Fruit fly (Drosophila melanogaster) whole organism, embryonic: ENCODE measurements around the gene scat.

ENCODE experiments used
- Adf1 ChIP-seq: fragments of 200-800 bp; sonication (Bioruptor generic); IDR thresholded peaks from 2 replicates; pipeline ENCODE4 v1.3.6; 2022; ENCODE audit warnings: missing biosample characterization, missing genetic modification characterization
- Awh ChIP-seq: fragments of 200-800 bp; sonication (Bioruptor generic); IDR thresholded peaks from 2 replicates; pipeline ENCODE4, ENCODE4 v1.3.6; 2022; ENCODE audit warnings: missing biosample characterization, missing genetic modification characterization
- Bdp1 ChIP-seq: fragments of 200-800 bp; sonication (Bioruptor generic); optimal IDR thresholded peaks from 3 replicates; lab custom pipeline; 2016; ENCODE audit warnings: missing biosample characterization, missing genetic modification characterization
- CG11398 ChIP-seq: fragments of 200-800 bp; sonication (Bioruptor generic); optimal IDR thresholded peaks from 2 replicates; lab custom pipeline; 2016; ENCODE audit warnings: missing biosample characterization, missing genetic modification characterization
- CG14014 ChIP-seq: fragments of 200-800 bp; sonication (Bioruptor generic); IDR thresholded peaks from 2 replicates; pipeline ENCODE4 v1.3.6; 2022; ENCODE audit warnings: missing biosample characterization, missing genetic modification characterization
- CG14441 ChIP-seq: fragments of 200-800 bp; sonication (Bioruptor generic); IDR thresholded peaks from 2 replicates; pipeline ENCODE4 v1.3.6; 2022; ENCODE audit warnings: missing biosample characterization, missing genetic modification characterization
- CG17612 ChIP-seq: fragments of 200-800 bp; sonication (Bioruptor generic); IDR thresholded peaks from 2 replicates; pipeline ENCODE4 v1.3.6; 2022; ENCODE audit warnings: missing biosample characterization, missing genetic modification characterization
- CG18476 ChIP-seq: fragments of 200-800 bp; sonication (Bioruptor generic); optimal IDR thresholded peaks from 2 replicates; lab custom pipeline; 2016; ENCODE audit warnings: missing biosample characterization, mild to moderate bottlenecking, missing genetic modification characterization
- CG2202 ChIP-seq: fragments of 200-800 bp; sonication (Bioruptor generic); optimal IDR thresholded peaks from 2 replicates; lab custom pipeline; 2018; ENCODE audit warnings: missing biosample characterization, mild to moderate bottlenecking, missing genetic modification characterization
- CG2889 ChIP-seq: fragments of 200-800 bp; sonication (Bioruptor generic); IDR thresholded peaks from 3 replicates; pipeline ENCODE4 v1.3.6; 2022; ENCODE audit warnings: missing biosample characterization, missing genetic modification characterization
- CG34224 ChIP-seq: fragments of 200-800 bp; sonication (Bioruptor generic); IDR thresholded peaks from 3 replicates; pipeline ENCODE4 v1.3.6; 2022; ENCODE audit warnings: missing biosample characterization, missing genetic modification characterization; ENCODE audit not compliant: partially characterized antibody
- CG42726 ChIP-seq: fragments of 200-800 bp; sonication (Bioruptor generic); IDR thresholded peaks from 2 replicates; pipeline ENCODE4 v1.3.6; 2022; ENCODE audit warnings: missing biosample characterization, missing genetic modification characterization; ENCODE audit not compliant: partially characterized antibody
- CG6813 ChIP-seq: fragments of 200-800 bp; sonication (Bioruptor generic); optimal IDR thresholded peaks from 2 replicates; lab custom pipeline; 2017; ENCODE audit warnings: missing biosample characterization, missing genetic modification characterization, mild to moderate bottlenecking, moderate library complexity, missing genetic modification reagents
- CG7271 ChIP-seq: fragments of 200-800 bp; sonication (Bioruptor generic); optimal IDR thresholded peaks from 2 replicates; lab custom pipeline; 2018; ENCODE audit warnings: missing biosample characterization, mild to moderate bottlenecking, missing genetic modification characterization, moderate library complexity
- CG7372 ChIP-seq: fragments of 200-800 bp; sonication (Bioruptor generic); IDR thresholded peaks from 2 replicates; pipeline ENCODE4 v1.3.6; 2022; ENCODE audit warnings: missing biosample characterization, missing genetic modification characterization
- CG8388 ChIP-seq: fragments of 200-800 bp; sonication (Bioruptor generic); optimal IDR thresholded peaks from 2 replicates; lab custom pipeline; 2019; ENCODE audit warnings: missing biosample characterization, mild to moderate bottlenecking, missing genetic modification characterization, moderate library complexity
- Deaf1 ChIP-seq: fragments of 200-800 bp; optimal IDR thresholded peaks from 3 replicates; lab custom pipeline; 2019; ENCODE audit warnings: missing biosample characterization, mild to moderate bottlenecking, missing genetic modification characterization, moderate library complexity
- Doc2 ChIP-seq: fragments of 200-800 bp; sonication (Bioruptor generic); IDR thresholded peaks from 2 replicates; pipeline ENCODE4 v1.3.6; 2022; ENCODE audit warnings: missing biosample characterization, missing genetic modification characterization
- Gsc ChIP-seq: fragments of 200-800 bp; sonication (Bioruptor generic); IDR thresholded peaks from 2 replicates; pipeline ENCODE4 v1.3.6; 2022; ENCODE audit warnings: missing biosample characterization, missing genetic modification characterization
- H15 ChIP-seq: fragments of 200-800 bp; sonication (Bioruptor generic); IDR thresholded peaks from 3 replicates; pipeline ENCODE4 v1.3.6; 2022; ENCODE audit warnings: missing biosample characterization, missing genetic modification characterization
- H2.0 ChIP-seq: fragments of 200-800 bp; sonication (Bioruptor generic); IDR thresholded peaks from 2 replicates; pipeline ENCODE4 v1.3.6; 2022; ENCODE audit warnings: missing biosample characterization, missing genetic modification characterization
- Kr ChIP-seq: fragments of 200-800 bp; sonication (Bioruptor generic); optimal IDR thresholded peaks from 2 replicates; lab custom pipeline; 2017; ENCODE audit warnings: missing biosample characterization, mild to moderate bottlenecking, missing genetic modification characterization
- Max ChIP-seq: fragments of 200-800 bp; sonication (Bioruptor generic); optimal IDR thresholded peaks from 2 replicates; lab custom pipeline; 2016; ENCODE audit warnings: missing biosample characterization, mild to moderate bottlenecking, missing genetic modification characterization
- Neu2 ChIP-seq: fragments of 200-800 bp; sonication (Bioruptor generic); optimal IDR thresholded peaks from 3 replicates; lab custom pipeline; 2016; ENCODE audit warnings: missing biosample characterization, missing genetic modification characterization, borderline replicate concordance
- Nf-YC ChIP-seq: fragments of 200-800 bp; optimal IDR thresholded peaks from 3 replicates; lab custom pipeline; 2019; ENCODE audit warnings: missing biosample characterization, mild to moderate bottlenecking, missing genetic modification characterization, moderate library complexity
- Rx ChIP-seq: fragments of 200-800 bp; sonication (Bioruptor generic); IDR thresholded peaks from 2 replicates; pipeline ENCODE4 v1.3.6; 2022; ENCODE audit warnings: missing biosample characterization, missing genetic modification characterization
- Sin3A ChIP-seq: fragments of >200 bp; optimal IDR thresholded peaks from 2 replicates; lab custom pipeline; 2018
- Ssrp ChIP-seq: fragments of 200-800 bp; sonication (Bioruptor generic); optimal IDR thresholded peaks from 2 replicates; lab custom pipeline; 2018; ENCODE audit warnings: missing biosample characterization, mild to moderate bottlenecking, missing genetic modification characterization, moderate library complexity
- Vsx1 ChIP-seq: fragments of 200-800 bp; sonication (Bioruptor generic); optimal IDR thresholded peaks from 2 replicates; lab custom pipeline; 2017; ENCODE audit warnings: missing biosample characterization, mild to moderate bottlenecking, missing genetic modification characterization, missing genetic modification reagents
- bab2 ChIP-seq: fragments of 200-800 bp; sonication (Bioruptor generic); optimal IDR thresholded peaks from 2 replicates; lab custom pipeline; 2016; ENCODE audit warnings: missing biosample characterization, missing genetic modification characterization
- bbx ChIP-seq: fragments of 200-800 bp; sonication (Bioruptor generic); IDR thresholded peaks from 2 replicates; pipeline ENCODE4 v1.3.6; 2022; ENCODE audit warnings: missing biosample characterization, missing genetic modification characterization; ENCODE audit not compliant: partially characterized antibody
- chinmo ChIP-seq: fragments of 200-800 bp; sonication (Bioruptor generic); IDR thresholded peaks from 4 replicates; pipeline ENCODE4 v1.3.6; 2022; ENCODE audit warnings: missing biosample characterization, missing genetic modification characterization; ENCODE audit not compliant: partially characterized antibody
- crc ChIP-seq: fragments of 200-800 bp; sonication (Bioruptor generic); optimal IDR thresholded peaks from 2 replicates; lab custom pipeline; 2016; ENCODE audit warnings: missing biosample characterization, missing genetic modification characterization
- ems ChIP-seq: fragments of 200-800 bp; sonication (Bioruptor generic); optimal IDR thresholded peaks from 3 replicates; lab custom pipeline; 2016; ENCODE audit warnings: missing biosample characterization, missing genetic modification characterization
- ftz-f1 ChIP-seq: fragments of 200-800 bp; sonication (Bioruptor generic); optimal IDR thresholded peaks from 2 replicates; lab custom pipeline; 2016; ENCODE audit warnings: missing biosample characterization, missing genetic modification characterization
- kay ChIP-seq: fragments of 200-800 bp; sonication (Bioruptor generic); optimal IDR thresholded peaks from 2 replicates; lab custom pipeline; 2016; ENCODE audit warnings: missing biosample characterization, missing genetic modification characterization
- lmd ChIP-seq: fragments of 200-800 bp; sonication (Bioruptor generic); IDR thresholded peaks from 2 replicates; pipeline ENCODE4 v1.3.6; 2022; ENCODE audit warnings: missing biosample characterization, missing genetic modification characterization
- maf-S ChIP-seq: fragments of 200-800 bp; sonication (Bioruptor generic); optimal IDR thresholded peaks from 2 replicates; lab custom pipeline; 2016; ENCODE audit warnings: missing biosample characterization, missing genetic modification characterization
- mld ChIP-seq: fragments of 200-800 bp; sonication (Bioruptor generic); IDR thresholded peaks from 3 replicates; pipeline ENCODE4 v1.3.6; 2022; ENCODE audit warnings: missing biosample characterization, missing genetic modification characterization; ENCODE audit not compliant: partially characterized antibody
- onecut ChIP-seq: fragments of 200-800 bp; sonication (Bioruptor generic); IDR thresholded peaks from 2 replicates; pipeline ENCODE4 v1.3.6; 2022; ENCODE audit warnings: missing biosample characterization, missing genetic modification characterization
- org-1 ChIP-seq: fragments of 200-800 bp; sonication (Bioruptor generic); optimal IDR thresholded peaks from 2 replicates; lab custom pipeline; 2017; ENCODE audit warnings: missing biosample characterization, missing genetic modification characterization
- p53 ChIP-seq: fragments of 200-800 bp; sonication (Bioruptor generic); optimal IDR thresholded peaks from 2 replicates; lab custom pipeline; 2016; ENCODE audit warnings: missing biosample characterization, missing genetic modification characterization
- peb ChIP-seq: fragments of 200-800 bp; sonication (Bioruptor generic); IDR thresholded peaks from 2 replicates; pipeline ENCODE4 v1.3.6; 2022; ENCODE audit warnings: missing biosample characterization, missing genetic modification characterization
- ranshi ChIP-seq: fragments of 200-800 bp; sonication (Bioruptor generic); IDR thresholded peaks from 2 replicates; pipeline ENCODE4 v1.3.6; 2022; ENCODE audit warnings: missing biosample characterization, missing genetic modification characterization
- sqz ChIP-seq: fragments of 200-800 bp; sonication (Bioruptor generic); optimal IDR thresholded peaks from 3 replicates; lab custom pipeline; 2018; ENCODE audit warnings: missing biosample characterization, mild to moderate bottlenecking, missing genetic modification characterization
- sr ChIP-seq: fragments of 200-800 bp; sonication (Bioruptor generic); IDR thresholded peaks from 3 replicates; pipeline ENCODE4 v1.3.6; 2022; ENCODE audit warnings: missing biosample characterization, missing genetic modification characterization
- toy ChIP-seq: fragments of 200-800 bp; sonication (Bioruptor generic); IDR thresholded peaks from 2 replicates; pipeline ENCODE4 v1.3.6; 2022; ENCODE audit warnings: missing biosample characterization, missing genetic modification characterization
- ttk ChIP-seq: fragments of 200-800 bp; sonication (Bioruptor generic); IDR thresholded peaks from 2 replicates; pipeline ENCODE4 v2.1.2; 2022; ENCODE audit warnings: missing biosample characterization, missing genetic modification characterization
- tx ChIP-seq: fragments of 200-800 bp; sonication (Bioruptor generic); optimal IDR thresholded peaks from 2 replicates; lab custom pipeline; 2016; ENCODE audit warnings: missing biosample characterization, missing genetic modification characterization
- unc-4 ChIP-seq: fragments of 200-800 bp; sonication (Bioruptor generic); IDR thresholded peaks from 2 replicates; pipeline ENCODE4 v1.3.6; 2022; ENCODE audit warnings: missing biosample characterization, missing genetic modification characterization; ENCODE audit not compliant: partially characterized antibody
- zfh2 ChIP-seq: fragments of 200-800 bp; sonication (Bioruptor generic); optimal IDR thresholded peaks from 2 replicates; lab custom pipeline; 2016; ENCODE audit warnings: missing biosample characterization, missing genetic modification characterization

The scat gene

dm6 chr2L:9430992-9431602 lies at the start of gene scat, which contains the start of gene FucTB (continued):
- no peak for TF ChIP-seq CG42726 (GFP tag; lab: Robert Waterston, UW)
- TF ChIP-seq lmd (GFP tag; lab: Robert Waterston, UW): peak; percentile 92
- peak; percentile 70 for TF ChIP-seq Vsx1 (GFP tag; lab: Kevin White, UChicago)
- TF ChIP-seq maf-S: peak; percentile 43
- no peak for TF ChIP-seq crc
- TF ChIP-seq Max: peak; percentile 65
- no peak for TF ChIP-seq sqz (GFP tag; lab: Kevin White, UChicago)
- no peak for TF ChIP-seq p53 (GFP tag; lab: Kevin White, UChicago)
- TF ChIP-seq Adf1 (GFP tag; lab: Robert Waterston, UW): peak; percentile 63
- peak; percentile 53; the same call in 2 of the 3 replicates for TF ChIP-seq sr (GFP tag; lab: Robert Waterston, UW)
- TF ChIP-seq ranshi (GFP tag; lab: Robert Waterston, UW): peak; percentile 87
- TF ChIP-seq Kr: no peak
- peak; percentile 76 for TF ChIP-seq kay (GFP tag; lab: Kevin White, UChicago)
- TF ChIP-seq Rx (GFP tag; lab: Robert Waterston, UW): peak; percentile 76
- peak; percentile 91; the same call in 2 of the 3 replicates for TF ChIP-seq H15
- peak; percentile 8 for TF ChIP-seq ftz-f1 (GFP tag; lab: Kevin White, UChicago)
- TF ChIP-seq ems (GFP tag; lab: Kevin White, UChicago): peak; percentile 42
- TF ChIP-seq bab2 (GFP tag; lab: Kevin White, UChicago): peak; percentile 75
- TF ChIP-seq ttk (GFP tag; lab: Robert Waterston, UW): peak; percentile 91
- TF ChIP-seq tx: peak; percentile 66
- TF ChIP-seq Sin3A: peak; percentile 7
- peak; percentile 72 for TF ChIP-seq zfh2 (GFP tag; lab: Kevin White, UChicago)
- TF ChIP-seq CG7271 (tag; lab: Kevin White, UChicago): peak; percentile 88
- TF ChIP-seq CG6813 (GFP tag; lab: Kevin White, UChicago): peak; percentile 62
- peak; percentile 86 for TF ChIP-seq CG8388 (GFP tag; lab: Kevin White, UChicago)
- TF ChIP-seq bbx (GFP tag; lab: Robert Waterston, UW): peak; percentile 23; the same call in 1 of the 2 replicates
- peak; percentile 74 for TF ChIP-seq onecut (GFP tag; lab: Robert Waterston, UW)
- TF ChIP-seq CG11398 (GFP tag; lab: Kevin White, UChicago): peak; percentile 35
- TF ChIP-seq CG17612 (GFP tag; lab: Robert Waterston, UW): peak; percentile 62; the same call in 1 of the 2 replicates
- peak; percentile 71 for TF ChIP-seq toy (GFP tag; lab: Robert Waterston, UW)
- no peak for TF ChIP-seq Neu2 (GFP tag; lab: Kevin White, UChicago)
- no peak; the same call in 1 of the 2 replicates for TF ChIP-seq unc-4
- no peak for TF ChIP-seq chinmo (GFP tag; lab: Robert Waterston, UW)
- peak; percentile 73 for TF ChIP-seq peb (GFP tag; lab: Robert Waterston, UW)
- peak; percentile 91 for TF ChIP-seq CG7372 (GFP tag; lab: Robert Waterston, UW)
- peak; percentile 87 for TF ChIP-seq CG2889 (GFP tag; lab: Robert Waterston, UW)
- TF ChIP-seq Ssrp: peak; percentile 97
- peak; percentile 67 for TF ChIP-seq org-1
- TF ChIP-seq Awh (GFP tag; lab: Robert Waterston, UW): peak; percentile 79
- peak; percentile 76 for TF ChIP-seq Gsc
- TF ChIP-seq CG14441 (GFP tag; lab: Robert Waterston, UW): peak; percentile 93
- TF ChIP-seq Nf-YC (tag; lab: Kevin White, UChicago): peak; percentile 86
- TF ChIP-seq mld (GFP tag; lab: Robert Waterston, UW): no peak
- peak; percentile 69 for TF ChIP-seq Deaf1
- TF ChIP-seq CG14014 (GFP tag; lab: Robert Waterston, UW): peak; percentile 84
- TF ChIP-seq CG34224 (GFP tag; lab: Robert Waterston, UW): 0 out of 3 replicates have a peak, but pooled peaks have one; percentile 8
- TF ChIP-seq Bdp1: peak; percentile 41
- TF ChIP-seq Doc2 (GFP tag; lab: Robert Waterston, UW): peak; percentile 63
- peak; percentile 89 for TF ChIP-seq H2.0 (GFP tag; lab: Robert Waterston, UW)
- TF ChIP-seq CG18476 (GFP tag; lab: Kevin White, UChicago): peak; percentile 82
- peak; percentile 72 for TF ChIP-seq CG2202 (tag; lab: Kevin White, UChicago)
